Worm (Caenorhabditis elegans) whole organism, early embryonic: ENCODE results near the gene dml-1.

Experiments
- aly-1 ChIP-seq: sonication (generic microtip); optimal IDR thresholded peaks from 2 replicates; lab custom pipeline; 2016; ENCODE audit warnings: missing genetic modification characterization, missing compliant biosample characterization
- ama-1 ChIP-seq: fragments of 150-350 bp; optimal IDR thresholded peaks from 2 replicates; lab custom pipeline; 2014
- hmbx-1 ChIP-seq: sonication (generic microtip); optimal IDR thresholded peaks from 2 replicates; lab custom pipeline; 2016; ENCODE audit warnings: mild to moderate bottlenecking, missing genetic modification characterization, missing compliant biosample characterization
- hnd-1 ChIP-seq: sonication (generic microtip); optimal IDR thresholded peaks from 2 replicates; lab custom pipeline; 2016; ENCODE audit warnings: missing genetic modification characterization, missing compliant biosample characterization
- scrt-1 ChIP-seq: fragments of 200-800 bp; sonication (Bioruptor generic); IDR thresholded peaks from 2 replicates; pipeline ENCODE4 v1.3.6; 2022; ENCODE audit warnings: missing genetic modification characterization, missing compliant biosample characterization
- sea-1 ChIP-seq: fragments of 200-800 bp; sonication (Bioruptor generic); conservative IDR thresholded peaks from 2 replicates; pipeline ENCODE4 v1.3.6; 2022; ENCODE audit warnings: missing genetic modification characterization, missing compliant biosample characterization
- tbx-11 ChIP-seq: fragments of 200-800 bp; sonication (Bioruptor generic); IDR thresholded peaks from 2 replicates; pipeline ENCODE4 v1.3.6; 2022; ENCODE audit warnings: missing genetic modification characterization, missing compliant biosample characterization
- tra-4 ChIP-seq: sonication (generic microtip); optimal IDR thresholded peaks from 2 replicates; lab custom pipeline; 2017; ENCODE audit warnings: missing genetic modification characterization, missing compliant biosample characterization

- TF ChIP-seq ama-1 (lab: Kevin White, UChicago) (no peak), hnd-1 (tag; lab: Kevin White, UChicago) (no peak), scrt-1 (GFP tag; lab: Robert Waterston, UW) (no peak), tbx-11 (GFP tag; lab: Robert Waterston, UW) (no peak), hmbx-1 (tag; lab: Kevin White, UChicago) (no peak), aly-1 (tag; lab: Kevin White, UChicago) (no peak), tra-4 (tag; lab: Kevin White, UChicago) (no peak), sea-1 (no peak)
These were observed 33.6 kb upstream of the dml-1 start, which contains the start of gene Y54G2A.49 for ce11 chrIV:2853164-2853563.
